Fruit fly (Drosophila melanogaster) whole organism, prepupa: ENCODE data around the gene Sfp84E.

Experiments used
- CG16779 ChIP-seq: fragments of 200-800 bp; sonication (Bioruptor generic); optimal IDR thresholded peaks from 3 replicates; lab custom pipeline; 2017; ENCODE audit warnings: missing biosample characterization, mild to moderate bottlenecking, missing genetic modification characterization
- CG8632 ChIP-seq: fragments of 200-800 bp; sonication (Bioruptor generic); optimal IDR thresholded peaks from 3 replicates; lab custom pipeline; 2016; ENCODE audit warnings: missing biosample characterization, missing genetic modification characterization
- OdsH ChIP-seq: fragments of 200-800 bp; sonication (Bioruptor generic); optimal IDR thresholded peaks from 3 replicates; lab custom pipeline; 2016; ENCODE audit warnings: missing biosample characterization, missing genetic modification characterization
- Smox ChIP-seq: fragments of 200-800 bp; sonication (Bioruptor generic); optimal IDR thresholded peaks from 3 replicates; lab custom pipeline; 2016; ENCODE audit warnings: missing biosample characterization, missing genetic modification characterization
- achi ChIP-seq: fragments of 200-800 bp; sonication (Bioruptor generic); optimal IDR thresholded peaks from 3 replicates; lab custom pipeline; 2016; ENCODE audit warnings: missing biosample characterization, missing genetic modification characterization
- eg ChIP-seq: fragments of 200-800 bp; sonication (Bioruptor generic); IDR thresholded peaks from 3 replicates; pipeline ENCODE4 v1.3.6; 2022; ENCODE audit warnings: missing biosample characterization, missing genetic modification characterization

DNA sequence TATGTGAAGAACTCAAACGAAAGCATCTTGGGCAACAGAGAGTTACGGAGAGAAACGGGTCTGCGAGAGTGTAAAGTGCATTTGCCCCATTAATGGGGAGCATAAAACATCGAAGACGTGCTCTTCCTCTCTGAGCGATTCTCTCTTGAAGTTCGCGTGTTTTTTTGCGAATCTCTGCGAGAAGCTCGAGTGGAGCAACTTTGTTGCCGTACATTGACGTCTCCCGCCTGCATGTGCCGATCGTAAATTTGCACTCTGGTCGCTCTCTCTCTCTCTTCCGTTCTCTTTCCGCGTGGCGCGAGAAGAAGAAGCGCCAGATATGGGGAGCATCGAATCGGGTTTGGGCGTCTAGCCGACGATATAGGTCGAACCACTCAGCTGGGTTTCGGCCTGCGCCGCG lies 12.3 kb downstream of the Sfp84E start:
- TF ChIP-seq achi (GFP tag; lab: Kevin White, UChicago) (no peak), Smox (GFP tag; lab: Kevin White, UChicago) (no peak), OdsH (GFP tag; lab: Kevin White, UChicago) (no peak), eg (peak; percentile 75; the same call in 2 of the 3 replicates), CG16779 (tag; lab: Kevin White, UChicago) (peak; percentile 46), CG8632 (no peak)
